Worm (Caenorhabditis elegans): ENCODE results near the gene T28D9.4.
A peak's percentile ranks its signal among the peaks of the same experiment; 100 is the strongest.

ce11 chrII:6491817-6492452, 15.2 kb downstream of the T28D9.4 start, which contains the start of the genes T28D9.11 and T28D9.1:
- TF ChIP-seq elt-3 (tag; optimal IDR thresholded peaks at IDR 0.05) (no peak), lin-13 (tag; optimal IDR thresholded peaks at IDR 0.05) (no peak), blmp-1 (tag; optimal IDR thresholded peaks at IDR 0.05) (no peak), pha-4 (tag; optimal IDR thresholded peaks at IDR 0.05) (no peak), lsy-2 (tag; optimal IDR thresholded peaks at IDR 0.05) (no peak), unc-120 (tag; optimal IDR thresholded peaks at IDR 0.05; ENCODE audit: poor library complexity, severe bottlenecking) (peak; percentile 37), elt-1 (tag; optimal IDR thresholded peaks at IDR 0.05; ENCODE audit: borderline replicate concordance, insufficient read depth) (no peak), nhr-12 (tag; optimal IDR thresholded peaks at IDR 0.05) (no peak), unc-39 (tag; optimal IDR thresholded peaks at IDR 0.05) (no peak), lin-32 (GFP tag; optimal IDR thresholded peaks at IDR 0.05) (peak; percentile 31), snpc-4 (tag; optimal IDR thresholded peaks at IDR 0.05) (no peak), nhr-237 (tag; optimal IDR thresholded peaks at IDR 0.05) (no peak)
